Worm (Caenorhabditis elegans) whole organism, early embryonic: ENCODE measurements around the gene cogc-8.

Experiments used
- F13C5.2 ChIP-seq: sonication (generic microtip); optimal IDR thresholded peaks from 2 replicates; lab custom pipeline; 2017; ENCODE audit warnings: mild to moderate bottlenecking, missing genetic modification characterization, inconsistent platforms, missing compliant biosample characterization
- aly-1 ChIP-seq: sonication (generic microtip); optimal IDR thresholded peaks from 2 replicates; lab custom pipeline; 2016; ENCODE audit warnings: missing genetic modification characterization, missing compliant biosample characterization
- ama-1 ChIP-seq: fragments of 150-350 bp; optimal IDR thresholded peaks from 2 replicates; lab custom pipeline; 2014
- ceh-13 ChIP-seq: fragments of 200-800 bp; sonication (Bioruptor generic); optimal IDR thresholded peaks from 2 replicates; lab custom pipeline; 2018; ENCODE audit warnings: mild to moderate bottlenecking, missing genetic modification characterization, missing compliant biosample characterization
- ets-7 ChIP-seq: sonication (generic microtip); optimal IDR thresholded peaks from 2 replicates; lab custom pipeline; 2016; ENCODE audit warnings: missing genotype, missing genetic modification characterization, missing compliant biosample characterization
- flt-1 ChIP-seq: fragments of 200-800 bp; sonication (Bioruptor generic); IDR thresholded peaks from 2 replicates; pipeline ENCODE4 v1.3.6; 2022; ENCODE audit warnings: missing genetic modification characterization, missing compliant biosample characterization
- tbx-11 ChIP-seq: fragments of 200-800 bp; sonication (Bioruptor generic); IDR thresholded peaks from 2 replicates; pipeline ENCODE4 v1.3.6; 2022; ENCODE audit warnings: missing genetic modification characterization, missing compliant biosample characterization

ce11 chrIV:264182-264709, 24.0 kb downstream of the cogc-8 start, which contains the start of gene pat-6:
- TF ChIP-seq tbx-11 (GFP tag; lab: Robert Waterston, UW) (no peak), flt-1 (GFP tag; lab: Robert Waterston, UW) (no peak), ama-1 (lab: Kevin White, UChicago) (no peak), aly-1 (tag; lab: Kevin White, UChicago) (no peak), ets-7 (tag; lab: Kevin White, UChicago) (no peak), F13C5.2 (tag; lab: Kevin White, UChicago) (no peak), ceh-13 (GFP tag; lab: Kevin White, UChicago) (no peak)
